Worm (Caenorhabditis elegans) whole organism, mixed stage, embryonic: Measurements from ENCODE around the gene acr-9.

Experiments used
- M03D4.4 ChIP-seq: sonication (generic microtip); optimal IDR thresholded peaks from 2 replicates; lab custom pipeline; 2017; ENCODE audit warnings: mild to moderate bottlenecking, missing genetic modification characterization, missing compliant biosample characterization
- bed-3 ChIP-seq: fragments of 200-800 bp; sonication (Bioruptor generic); optimal IDR thresholded peaks from 3 replicates; lab custom pipeline; 2018; ENCODE audit warnings: mild to moderate bottlenecking, missing genetic modification characterization, moderate library complexity, missing compliant biosample characterization
- blmp-1 ChIP-seq: fragments of 150-350 bp; optimal IDR thresholded peaks from 2 replicates; lab custom pipeline; 2014; ENCODE audit warnings: missing biosample characterization, missing genetic modification characterization
- ceh-39 ChIP-seq: fragments of 150-350 bp; optimal IDR thresholded peaks from 2 replicates; lab custom pipeline; 2014; ENCODE audit warnings: missing biosample characterization, missing genetic modification characterization
- ceh-83 ChIP-seq: fragments of 200-800 bp; sonication (Bioruptor generic); optimal IDR thresholded peaks from 2 replicates; lab custom pipeline; 2018; ENCODE audit warnings: mild to moderate bottlenecking, missing genetic modification characterization, missing compliant biosample characterization
- ces-1 ChIP-seq: fragments of 150-350 bp; optimal IDR thresholded peaks from 2 replicates; lab custom pipeline; 2014; ENCODE audit warnings: missing biosample characterization, missing genetic modification reagents, missing genetic modification characterization
- cnd-1 ChIP-seq: fragments of 200-800 bp; sonication (Bioruptor generic); optimal IDR thresholded peaks from 2 replicates; lab custom pipeline; 2018; ENCODE audit warnings: mild to moderate bottlenecking, missing genetic modification characterization, missing compliant biosample characterization
- drap-1 ChIP-seq: fragments of 200-800 bp; sonication (Bioruptor generic); optimal IDR thresholded peaks from 3 replicates; lab custom pipeline; 2018; ENCODE audit warnings: mild to moderate bottlenecking, missing genetic modification characterization, missing compliant biosample characterization
- elt-1 ChIP-seq: sonication (generic microtip); optimal IDR thresholded peaks from 2 replicates; lab custom pipeline; 2017; ENCODE audit warnings: missing genetic modification characterization, mild to moderate bottlenecking, missing compliant biosample characterization, antibody characterized with exemption, moderate library complexity, borderline replicate concordance; ENCODE audit not compliant: insufficient read depth
- elt-3 ChIP-seq: fragments of 150-350 bp; optimal IDR thresholded peaks from 2 replicates; lab custom pipeline; 2014; ENCODE audit warnings: missing biosample characterization, missing genetic modification characterization
- flh-1 ChIP-seq: fragments of 200-800 bp; sonication (Bioruptor generic); optimal IDR thresholded peaks from 2 replicates; lab custom pipeline; 2018; ENCODE audit warnings: mild to moderate bottlenecking, missing genetic modification characterization, moderate library complexity, missing compliant biosample characterization
- hlh-1 ChIP-seq: fragments of 150-350 bp; optimal IDR thresholded peaks from 2 replicates; lab custom pipeline; 2014; ENCODE audit warnings: missing biosample characterization, missing genetic modification reagents, missing genetic modification characterization
- lin-13 ChIP-seq: fragments of 150-350 bp; optimal IDR thresholded peaks from 2 replicates; lab custom pipeline; 2014; ENCODE audit warnings: missing biosample characterization, missing genetic modification characterization
- lin-32 ChIP-seq: fragments of 200-800 bp; sonication (Bioruptor generic); optimal IDR thresholded peaks from 2 replicates; lab custom pipeline; 2018; ENCODE audit warnings: mild to moderate bottlenecking, missing genetic modification characterization, missing compliant biosample characterization
- mab-5 ChIP-seq: fragments of 150-350 bp; optimal IDR thresholded peaks from 2 replicates; lab custom pipeline; 2014; ENCODE audit warnings: missing biosample characterization, missing genetic modification characterization
- mep-1 ChIP-seq: fragments of 150-350 bp; optimal IDR thresholded peaks from 2 replicates; lab custom pipeline; 2017; ENCODE audit warnings: missing biosample characterization, missing genetic modification reagents, missing genetic modification characterization, inconsistent platforms
- mls-2 ChIP-seq: sonication (generic microtip); optimal IDR thresholded peaks from 2 replicates; lab custom pipeline; 2016; ENCODE audit warnings: mild to moderate bottlenecking, missing genetic modification characterization, moderate library complexity, missing compliant biosample characterization
- nhr-12 ChIP-seq: fragments of 150-350 bp; optimal IDR thresholded peaks from 2 replicates; lab custom pipeline; 2014; ENCODE audit warnings: missing biosample characterization, missing genetic modification characterization
- nhr-2 ChIP-seq: fragments of 150-350 bp; optimal IDR thresholded peaks from 2 replicates; lab custom pipeline; 2014; ENCODE audit warnings: missing biosample characterization, missing genetic modification characterization
- nhr-28 ChIP-seq: fragments of 150-350 bp; optimal IDR thresholded peaks from 2 replicates; lab custom pipeline; 2014; ENCODE audit warnings: missing biosample characterization, missing genetic modification characterization
- nhr-76 ChIP-seq: sonication (generic microtip); optimal IDR thresholded peaks from 2 replicates; lab custom pipeline; 2017; ENCODE audit warnings: missing biosample characterization, missing genetic modification characterization
- pha-4 ChIP-seq: fragments of 150-350 bp; optimal IDR thresholded peaks from 2 replicates; lab custom pipeline; 2018; ENCODE audit warnings: missing biosample characterization, missing genetic modification reagents, missing genetic modification characterization
- sptf-1 ChIP-seq: sonication (generic microtip); optimal IDR thresholded peaks from 2 replicates; lab custom pipeline; 2017; ENCODE audit warnings: mild to moderate bottlenecking, missing genetic modification characterization, moderate library complexity, missing compliant biosample characterization
- tbx-8 ChIP-seq: fragments of 200-800 bp; sonication (Bioruptor generic); optimal IDR thresholded peaks from 2 replicates; lab custom pipeline; 2018; ENCODE audit warnings: mild to moderate bottlenecking, missing genetic modification characterization, moderate library complexity, missing compliant biosample characterization
- unc-120 ChIP-seq: sonication (generic microtip); optimal IDR thresholded peaks from 2 replicates; lab custom pipeline; 2017; ENCODE audit warnings: missing genetic modification characterization, missing compliant biosample characterization; ENCODE audit not compliant: poor library complexity, severe bottlenecking
- unc-39 ChIP-seq: fragments of 150-350 bp; optimal IDR thresholded peaks from 2 replicates; lab custom pipeline; 2014; ENCODE audit warnings: missing biosample characterization, missing genetic modification characterization
- unc-62 ChIP-seq: fragments of 150-350 bp; optimal IDR thresholded peaks from 2 replicates; lab custom pipeline; 2014; ENCODE audit warnings: missing biosample characterization, missing genetic modification reagents, missing genetic modification characterization
- zip-8 ChIP-seq: fragments of 150-350 bp; optimal IDR thresholded peaks from 2 replicates; lab custom pipeline; 2014; ENCODE audit warnings: missing biosample characterization, missing genetic modification characterization
- ztf-11 ChIP-seq: fragments of 150-350 bp; optimal IDR thresholded peaks from 2 replicates; lab custom pipeline; 2014; ENCODE audit warnings: missing biosample characterization, missing genetic modification characterization

acr-9 gene

DNA sequence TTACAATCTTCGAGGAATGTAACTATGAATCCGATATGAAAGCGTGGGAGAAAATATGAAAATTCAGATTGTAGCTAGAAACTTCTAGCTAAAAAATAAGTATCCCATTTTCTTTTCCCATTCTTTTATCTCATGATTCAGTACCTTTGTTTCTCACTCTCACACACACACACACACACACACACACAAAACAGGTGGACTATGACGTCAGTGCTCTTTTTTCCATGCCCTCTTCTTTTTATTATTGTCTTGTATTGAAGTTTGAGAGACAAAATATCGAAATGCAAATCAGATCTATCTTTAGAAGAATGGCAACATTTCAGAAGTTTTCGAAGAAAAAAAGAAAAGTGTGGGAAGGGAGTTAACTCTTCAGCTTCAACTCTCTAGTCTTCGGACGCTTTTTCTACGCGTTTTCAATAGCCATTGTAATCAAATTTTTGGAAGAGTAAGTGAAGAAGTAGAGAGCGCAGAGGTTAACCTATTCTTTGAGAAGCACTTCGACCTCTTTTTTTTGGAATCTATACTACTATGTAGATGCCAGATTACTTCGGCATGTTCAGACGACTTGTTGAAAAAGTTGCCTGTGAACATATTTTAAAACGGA, 12.7 kb downstream of the acr-9 start:
- peak; percentile 72 for TF ChIP-seq ces-1
- peak; percentile 28 for TF ChIP-seq zip-8 (tag; lab: Kevin White, UChicago)
- no peak for TF ChIP-seq mep-1 (tag; lab: Kevin White, UChicago)
- TF ChIP-seq, all 35 proteins: peak for 2

- TF ChIP-seq hlh-1 (no peak), unc-120 (no peak), elt-3 (tag; lab: Kevin White, UChicago) (no peak), nhr-28 (tag; lab: Kevin White, UChicago) (no peak), blmp-1 (tag; lab: Kevin White, UChicago) (no peak), pha-4 (tag; lab: Kevin White, UChicago) (no peak), bed-3 (no peak), ces-1 (no peak), mls-2 (tag; lab: Kevin White, UChicago) (no peak), drap-1 (no peak), lin-32 (GFP tag; lab: Kevin White, UChicago) (no peak), zip-8 (tag; lab: Kevin White, UChicago) (no peak), cnd-1 (tag; lab: Kevin White, UChicago) (no peak), mab-5 (tag; lab: Kevin White, UChicago) (no peak), ceh-83 (GFP tag; lab: Kevin White, UChicago) (no peak), tbx-8 (GFP tag; lab: Kevin White, UChicago) (no peak), lin-13 (tag; lab: Kevin White, UChicago) (no peak), ztf-11 (tag; lab: Kevin White, UChicago) (no peak), ceh-39 (tag; lab: Kevin White, UChicago) (no peak)
Observed at ce11 chrX:13633032-13633431, 13.7 kb downstream of the acr-9 start.

- TF ChIP-seq tbx-8 (GFP tag; lab: Kevin White, UChicago) (no peak), sptf-1 (tag; lab: Kevin White, UChicago) (peak; percentile 17), ces-1 (peak; percentile 79)
- TF ChIP-seq, all 35 proteins: peak for 2
Observed at ce11 chrX:13632245-13632644, 14.5 kb downstream of the acr-9 start.

ce11 chrX:13631122-13631672, 15.5 kb downstream of the acr-9 start, which contains the start of gene nlg-1:
Gene nlg-1, minus strand, starts transcription at chrX:13631172.
- TF ChIP-seq ces-1 (peak; percentile 77), cnd-1 (tag; lab: Kevin White, UChicago) (no peak)

DNA sequence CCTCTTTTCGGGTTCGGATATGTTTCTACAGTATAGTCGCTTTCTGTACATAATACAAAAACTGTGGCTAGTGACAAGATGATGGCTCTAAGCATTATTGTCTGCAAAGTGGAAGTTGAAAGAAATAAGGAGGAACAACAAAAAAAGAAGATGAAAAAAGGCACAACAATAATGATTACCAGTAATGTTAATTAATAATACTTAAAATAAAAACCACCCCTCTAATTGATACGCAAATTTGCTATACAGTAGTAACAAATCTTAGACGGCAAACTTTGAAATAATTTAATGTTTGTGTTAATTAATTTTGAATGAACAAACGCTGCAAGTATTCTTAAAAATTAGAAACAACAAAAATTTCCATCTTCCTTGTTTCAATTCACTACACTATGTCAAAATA, 25.1 kb downstream of the acr-9 start, which contains the start of gene Y12A6A.1:
Gene Y12A6A.1 (minus strand): TSS at position 101 of the 400 bp plus-strand sequence.
- TF ChIP-seq tbx-8 (GFP tag; lab: Kevin White, UChicago): no peak
- no peak for TF ChIP-seq mab-5 (tag; lab: Kevin White, UChicago)
- TF ChIP-seq nhr-12 (tag; lab: Kevin White, UChicago): no peak
- no peak for TF ChIP-seq nhr-2 (tag; lab: Kevin White, UChicago)
- TF ChIP-seq ztf-11 (tag; lab: Kevin White, UChicago): no peak
- TF ChIP-seq elt-1 (tag; lab: Kevin White, UChicago): no peak
- no peak for TF ChIP-seq nhr-76
- no peak for TF ChIP-seq lin-32 (GFP tag; lab: Kevin White, UChicago)
- TF ChIP-seq mep-1 (tag; lab: Kevin White, UChicago): no peak
- no peak for TF ChIP-seq M03D4.4 (tag; lab: Kevin White, UChicago)
- TF ChIP-seq unc-62 (GFP tag; lab: Kevin White, UChicago): no peak
- TF ChIP-seq unc-39: no peak
- no peak for TF ChIP-seq sptf-1 (tag; lab: Kevin White, UChicago)

- no peak for TF ChIP-seq flh-1 (GFP tag; lab: Kevin White, UChicago)
- TF ChIP-seq, all 35 proteins: peak for 0
Observed at ce11 chrX:13618574-13618973, 28.1 kb downstream of the acr-9 start, which contains the start of gene nlp-53. Gene nlp-53, plus strand, starts transcription at chrX:13618874.
